Worm (Caenorhabditis elegans): ENCODE results near the gene R07C12.1.

DNA sequence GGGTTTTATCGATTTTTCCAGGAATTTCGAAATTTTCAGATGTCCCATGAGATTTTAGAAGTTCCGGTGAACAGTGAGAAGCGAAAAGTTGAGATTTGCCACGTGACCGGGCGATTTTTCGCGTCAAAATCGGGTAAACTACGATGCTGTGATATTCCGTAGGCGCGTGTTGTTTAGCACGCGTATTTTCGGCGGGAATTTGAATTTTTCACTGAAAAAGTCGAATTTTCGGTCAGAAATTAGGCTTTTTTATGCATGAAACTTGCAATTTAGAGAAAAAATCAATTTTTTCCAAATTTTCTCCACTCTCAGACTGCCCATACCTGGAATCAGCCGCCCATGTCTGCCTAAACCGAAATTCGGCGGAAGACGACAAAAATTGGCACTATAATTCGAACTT lies 26.2 kb downstream of the R07C12.1 start, which contains the start of gene tsen-34:
- TF ChIP-seq ama-1 (optimal IDR thresholded peaks at IDR 0.05) (peak; percentile 4), hmg-4 (GFP tag; optimal IDR thresholded peaks at IDR 0.05) (no peak)

Measured in whole organism, early embryonic.